Fruit fly (Drosophila melanogaster) whole organism, embryonic: ENCODE results near the gene rempA.
A peak's percentile ranks its signal among the peaks of the same experiment; 100 is the strongest.

ENCODE experiments used
- ATbp ChIP-seq: fragments of 200-800 bp; sonication (Bioruptor generic); optimal IDR thresholded peaks from 2 replicates; lab custom pipeline; 2017; ENCODE audit warnings: missing biosample characterization, mild to moderate bottlenecking, missing genetic modification characterization, missing genetic modification reagents
- Awh ChIP-seq: fragments of 200-800 bp; sonication (Bioruptor generic); IDR thresholded peaks from 2 replicates; pipeline ENCODE4, ENCODE4 v1.3.6; 2022; ENCODE audit warnings: missing biosample characterization, missing genetic modification characterization
- CG10366 ChIP-seq: fragments of 200-800 bp; sonication (Bioruptor generic); IDR thresholded peaks from 2 replicates; pipeline ENCODE4 v1.3.6; 2022; ENCODE audit warnings: missing biosample characterization, missing genetic modification characterization
- CG13624 ChIP-seq: fragments of 200-800 bp; sonication (Bioruptor generic); optimal IDR thresholded peaks from 2 replicates; lab custom pipeline; 2016; ENCODE audit warnings: missing biosample characterization, missing genetic modification characterization
- CG14014 ChIP-seq: fragments of 200-800 bp; sonication (Bioruptor generic); IDR thresholded peaks from 2 replicates; pipeline ENCODE4 v1.3.6; 2022; ENCODE audit warnings: missing biosample characterization, missing genetic modification characterization
- CG1529 ChIP-seq: fragments of 200-800 bp; sonication (Bioruptor generic); optimal IDR thresholded peaks from 3 replicates; lab custom pipeline; 2018; ENCODE audit warnings: missing biosample characterization, missing genetic modification characterization
- CG16815 ChIP-seq: fragments of 200-800 bp; sonication (Bioruptor generic); optimal IDR thresholded peaks from 3 replicates; lab custom pipeline; 2017; ENCODE audit warnings: missing biosample characterization, mild to moderate bottlenecking, missing genetic modification characterization
- CG16863 ChIP-seq: fragments of 200-800 bp; sonication (Bioruptor generic); optimal IDR thresholded peaks from 3 replicates; lab custom pipeline; 2016; ENCODE audit warnings: missing biosample characterization, missing genetic modification characterization
- CG17361 ChIP-seq: fragments of 200-800 bp; sonication (Bioruptor generic); IDR thresholded peaks from 3 replicates; pipeline ENCODE4 v1.3.6; 2022; ENCODE audit warnings: missing biosample characterization, missing genetic modification characterization
- CG18262 ChIP-seq: fragments of 200-800 bp; optimal IDR thresholded peaks from 3 replicates; lab custom pipeline; 2019; ENCODE audit warnings: missing biosample characterization, mild to moderate bottlenecking, missing genetic modification characterization, moderate library complexity
- CG2712 ChIP-seq: fragments of 200-800 bp; optimal IDR thresholded peaks from 3 replicates; lab custom pipeline; 2019; ENCODE audit warnings: missing biosample characterization, mild to moderate bottlenecking, missing genetic modification characterization, moderate library complexity
- CG30431 ChIP-seq: fragments of 200-800 bp; sonication (Bioruptor generic); optimal IDR thresholded peaks from 2 replicates; lab custom pipeline; 2017; ENCODE audit warnings: missing biosample characterization, missing genetic modification characterization
- CG31388 ChIP-seq: fragments of 200-800 bp; sonication (Bioruptor generic); optimal IDR thresholded peaks from 2 replicates; lab custom pipeline; 2016; ENCODE audit warnings: missing biosample characterization, missing genetic modification characterization
- CG32772 ChIP-seq: fragments of 200-800 bp; sonication (Bioruptor generic); IDR thresholded peaks from 2 replicates; pipeline ENCODE4 v1.3.6; 2022; ENCODE audit warnings: missing biosample characterization, missing genetic modification characterization
- CG6654 ChIP-seq: fragments of 200-800 bp; sonication (Bioruptor generic); optimal IDR thresholded peaks from 2 replicates; lab custom pipeline; 2017; ENCODE audit warnings: missing biosample characterization, mild to moderate bottlenecking, missing genetic modification characterization
- CG7271 ChIP-seq: fragments of 200-800 bp; sonication (Bioruptor generic); optimal IDR thresholded peaks from 2 replicates; lab custom pipeline; 2018; ENCODE audit warnings: missing biosample characterization, mild to moderate bottlenecking, missing genetic modification characterization, moderate library complexity
- CG7963 ChIP-seq: fragments of 200-800 bp; sonication (Bioruptor generic); IDR thresholded peaks from 3 replicates; pipeline ENCODE4 v1.3.6; 2022; ENCODE audit warnings: missing biosample characterization, missing genetic modification characterization; ENCODE audit not compliant: partially characterized antibody
- CG8765 ChIP-seq: fragments of 200-800 bp; sonication (Bioruptor generic); IDR thresholded peaks from 2 replicates; pipeline ENCODE4 v1.3.6; 2022; ENCODE audit warnings: missing biosample characterization, missing genetic modification characterization
- CHES-1-like ChIP-seq: fragments of 200-800 bp; sonication (Bioruptor generic); optimal IDR thresholded peaks from 2 replicates; lab custom pipeline; 2016; ENCODE audit warnings: missing biosample characterization, missing genetic modification characterization
- Chrac-16 ChIP-seq: fragments of 200-800 bp; sonication (Bioruptor generic); optimal IDR thresholded peaks from 3 replicates; lab custom pipeline; 2016; ENCODE audit warnings: missing biosample characterization, missing genetic modification characterization
- D ChIP-seq, 2 experiments: fragments of 200-800 bp in 1 of 2; fragments of >200 bp in 1 of 2; sonication (Bioruptor generic) in 1 of 2; optimal IDR thresholded peaks; 2 replicates in 1 of 2; 3 replicates in 1 of 2; lab custom pipeline; 2017; ENCODE audit warnings: mild to moderate bottlenecking in 1 of 2, missing biosample characterization in 1 of 2, missing genetic modification characterization in 1 of 2, missing genetic modification reagents in 1 of 2
- Dip2 ChIP-seq: fragments of 200-800 bp; sonication (Bioruptor generic); IDR thresholded peaks from 2 replicates; pipeline ENCODE4 v1.3.6; 2022; ENCODE audit warnings: missing biosample characterization, missing genetic modification characterization
- Dp ChIP-seq: fragments of 200-800 bp; sonication (Bioruptor generic); optimal IDR thresholded peaks from 2 replicates; lab custom pipeline; 2018; ENCODE audit warnings: missing biosample characterization, mild to moderate bottlenecking, missing genetic modification characterization, moderate library complexity
- Hr3 ChIP-seq: fragments of 200-800 bp; sonication (Bioruptor generic); optimal IDR thresholded peaks from 3 replicates; lab custom pipeline; 2016; ENCODE audit warnings: missing biosample characterization, missing genetic modification characterization
- Mrtf ChIP-seq: fragments of 200-800 bp; sonication (Bioruptor generic); IDR thresholded peaks from 3 replicates; pipeline ENCODE4 v1.3.6; 2022; ENCODE audit warnings: missing biosample characterization, missing genetic modification characterization
- NC2β ChIP-seq: fragments of 200-800 bp; sonication (Bioruptor generic); optimal IDR thresholded peaks from 2 replicates; lab custom pipeline; 2016; ENCODE audit warnings: missing biosample characterization, missing genetic modification characterization
- NK7.1 ChIP-seq: fragments of 200-800 bp; sonication (Bioruptor generic); optimal IDR thresholded peaks from 3 replicates; lab custom pipeline; 2016; ENCODE audit warnings: missing biosample characterization, missing genetic modification characterization
- Trl ChIP-seq, 3 experiments: fragments of >200 bp in 2 of 3; fragments of 200-800 bp in 1 of 3; sonication (Bioruptor generic) in 1 of 3; optimal IDR thresholded peaks; 2 replicates in 1 of 3; 3 replicates in 2 of 3; lab custom pipeline; 2016 to 2017; ENCODE audit warnings: missing biosample characterization in 1 of 3, missing genetic modification characterization in 1 of 3
- Vsx1 ChIP-seq: fragments of 200-800 bp; sonication (Bioruptor generic); optimal IDR thresholded peaks from 2 replicates; lab custom pipeline; 2017; ENCODE audit warnings: missing biosample characterization, mild to moderate bottlenecking, missing genetic modification characterization, missing genetic modification reagents
- az2 ChIP-seq: fragments of 200-800 bp; sonication (Bioruptor generic); optimal IDR thresholded peaks from 3 replicates; lab custom pipeline; 2016; ENCODE audit warnings: missing biosample characterization, missing genetic modification characterization
- bsh ChIP-seq, 2 experiments: fragments of 200-800 bp; sonication (Bioruptor generic); optimal IDR thresholded peaks; 2 replicates each; lab custom pipeline; 2017 to 2018; ENCODE audit warnings: mild to moderate bottlenecking in 2 of 2, missing biosample characterization in 2 of 2, missing genetic modification characterization in 2 of 2, moderate library complexity in 1 of 2
- chm ChIP-seq: fragments of 200-800 bp; sonication (Bioruptor generic); IDR thresholded peaks from 2 replicates; pipeline ENCODE4 v1.3.6; 2022; ENCODE audit warnings: missing biosample characterization, missing genetic modification characterization
- croc ChIP-seq: fragments of 200-800 bp; sonication (Bioruptor generic); conservative IDR thresholded peaks from 3 replicates; pipeline ENCODE4 v1.3.6; 2022; ENCODE audit warnings: missing biosample characterization, missing genetic modification characterization
- dan ChIP-seq: fragments of 200-800 bp; sonication (Bioruptor generic); IDR thresholded peaks from 2 replicates; pipeline ENCODE4 v1.3.6; 2022; ENCODE audit warnings: missing biosample characterization, missing genetic modification characterization
- dm ChIP-seq: fragments of 200-800 bp; sonication (Bioruptor generic); optimal IDR thresholded peaks from 3 replicates; lab custom pipeline; 2016; ENCODE audit warnings: missing biosample characterization, missing genetic modification characterization
- esg ChIP-seq: fragments of 200-800 bp; sonication (Bioruptor generic); conservative IDR thresholded peaks from 2 replicates; pipeline ENCODE4 v1.3.6; 2022; ENCODE audit warnings: missing biosample characterization, missing genetic modification characterization
- fd102C ChIP-seq: fragments of 200-800 bp; sonication (Bioruptor generic); optimal IDR thresholded peaks from 2 replicates; lab custom pipeline; 2018; ENCODE audit warnings: missing biosample characterization, mild to moderate bottlenecking, missing genetic modification characterization, moderate library complexity
- fd96Cb ChIP-seq: fragments of 200-800 bp; sonication (Bioruptor generic); optimal IDR thresholded peaks from 2 replicates; lab custom pipeline; 2018; ENCODE audit warnings: missing biosample characterization, mild to moderate bottlenecking, missing genetic modification characterization, moderate library complexity
- gfzf ChIP-seq: fragments of 200-800 bp; sonication (Bioruptor generic); optimal IDR thresholded peaks from 2 replicates; lab custom pipeline; 2016; ENCODE audit warnings: missing biosample characterization, mild to moderate bottlenecking, missing genetic modification characterization, moderate library complexity
- gsb-n ChIP-seq: fragments of 200-800 bp; sonication (Bioruptor generic); optimal IDR thresholded peaks from 3 replicates; lab custom pipeline; 2018; ENCODE audit warnings: missing biosample characterization, mild to moderate bottlenecking, missing genetic modification characterization
- jing ChIP-seq: fragments of 200-800 bp; sonication (Bioruptor generic); optimal IDR thresholded peaks from 2 replicates; lab custom pipeline; 2018; ENCODE audit warnings: missing biosample characterization, mild to moderate bottlenecking, missing genetic modification characterization
- kah ChIP-seq: fragments of 200-800 bp; sonication (Bioruptor generic); optimal IDR thresholded peaks from 2 replicates; lab custom pipeline; 2018; ENCODE audit warnings: missing biosample characterization, mild to moderate bottlenecking, missing genetic modification characterization
- luna ChIP-seq: fragments of 200-800 bp; sonication (Bioruptor generic); optimal IDR thresholded peaks from 2 replicates; lab custom pipeline; 2016; ENCODE audit warnings: missing biosample characterization, missing genetic modification characterization
- nom ChIP-seq: fragments of 200-800 bp; sonication (Bioruptor generic); optimal IDR thresholded peaks from 2 replicates; lab custom pipeline; 2017; ENCODE audit warnings: missing biosample characterization, missing genetic modification characterization, mild to moderate bottlenecking, moderate library complexity, missing genetic modification reagents
- otp ChIP-seq: fragments of 200-800 bp; sonication (Bioruptor generic); IDR thresholded peaks from 3 replicates; pipeline ENCODE4, ENCODE4 v1.3.6; 2022; ENCODE audit warnings: missing biosample characterization, missing genetic modification characterization
- phol ChIP-seq: fragments of 200-800 bp; sonication (Bioruptor generic); optimal IDR thresholded peaks from 3 replicates; lab custom pipeline; 2018; ENCODE audit warnings: missing biosample characterization, mild to moderate bottlenecking, missing genetic modification characterization, moderate library complexity
- salm ChIP-seq: fragments of 200-800 bp; sonication (Bioruptor generic); optimal IDR thresholded peaks from 2 replicates; lab custom pipeline; 2018; ENCODE audit warnings: missing biosample characterization, mild to moderate bottlenecking, missing genetic modification characterization
- shn ChIP-seq: fragments of 200-800 bp; sonication (Bioruptor generic); optimal IDR thresholded peaks from 3 replicates; lab custom pipeline; 2016; ENCODE audit warnings: missing biosample characterization, missing genetic modification characterization
- ttk ChIP-seq: fragments of 200-800 bp; sonication (Bioruptor generic); IDR thresholded peaks from 2 replicates; pipeline ENCODE4 v2.1.2; 2022; ENCODE audit warnings: missing biosample characterization, missing genetic modification characterization
- zfh1 ChIP-seq: fragments of 200-800 bp; sonication (Bioruptor generic); IDR thresholded peaks from 3 replicates; pipeline ENCODE4 v1.3.6; 2022; ENCODE audit warnings: missing biosample characterization, missing genetic modification characterization

The rempA gene

dm6 chr2L:606165-606564 is 46.1 kb upstream of the rempA start (continued):
- peak; percentile 35 for TF ChIP-seq gsb-n (tag; lab: Kevin White, UChicago)
- TF ChIP-seq CG2712, result peak; percentile 72
- TF ChIP-seq CG7963, result no peak
- peak; percentile 47; the same call in 2 of the 3 replicates for TF ChIP-seq CG17361 (GFP tag; lab: Robert Waterston, UW)
- TF ChIP-seq Awh, result no peak
- peak; percentile 21 for TF ChIP-seq nom (GFP tag; lab: Kevin White, UChicago)
- peak; percentile 28; the same call in 1 of the 3 replicates for TF ChIP-seq Mrtf (GFP tag; lab: Robert Waterston, UW)
- TF ChIP-seq chm, result no peak; the same call in 1 of the 2 replicates
- no peak for TF ChIP-seq CG6654 (GFP tag; lab: Kevin White, UChicago)
- TF ChIP-seq salm (tag; lab: Kevin White, UChicago), result no peak
- no peak for TF ChIP-seq CG16863 (GFP tag; lab: Kevin White, UChicago)
- TF ChIP-seq croc, result peak; percentile 31; the same call in 1 of the 3 replicates
- TF ChIP-seq CG8765 (GFP tag; lab: Robert Waterston, UW), result peak; percentile 67; the same call in 1 of the 2 replicates
- TF ChIP-seq Vsx1 (GFP tag; lab: Kevin White, UChicago), result no peak
- peak; percentile 26; the same call in 1 of the 2 replicates for TF ChIP-seq CG10366 (GFP tag; lab: Robert Waterston, UW)
- peak; percentile 63 for TF ChIP-seq Chrac-16
- TF ChIP-seq Dip2, result no peak
- TF ChIP-seq zfh1 (GFP tag; lab: Robert Waterston, UW), result peak; percentile 73
- peak; percentile 12 for TF ChIP-seq shn
- TF ChIP-seq CG32772 (GFP tag; lab: Robert Waterston, UW), result peak; percentile 29; the same call in 1 of the 2 replicates
- peak; percentile 12 for TF ChIP-seq Hr3 (GFP tag; lab: Kevin White, UChicago)
- TF ChIP-seq luna (GFP tag; lab: Kevin White, UChicago), result no peak
- 0 out of 2 replicates have a peak, but pooled peaks have one; percentile 27 for TF ChIP-seq ttk (GFP tag; lab: Robert Waterston, UW)
- TF ChIP-seq jing (GFP tag; lab: Kevin White, UChicago), result no peak
- TF ChIP-seq phol (tag; lab: Kevin White, UChicago), result peak; percentile 57
- TF ChIP-seq fd96Cb (tag; lab: Kevin White, UChicago), result peak; percentile 45
- peak; percentile 60 for TF ChIP-seq CG18262 (tag; lab: Kevin White, UChicago)
- TF ChIP-seq CG13624 (GFP tag; lab: Kevin White, UChicago), result no peak
- no peak for TF ChIP-seq gfzf (GFP tag; lab: Kevin White, UChicago)
- TF ChIP-seq CG1529 (GFP tag; lab: Kevin White, UChicago), result peak; percentile 5
- TF ChIP-seq az2 (GFP tag; lab: Kevin White, UChicago), result peak; percentile 31
- 0 out of 2 replicates have a peak, but pooled peaks have one; percentile 13 for TF ChIP-seq esg (GFP tag; lab: Robert Waterston, UW)
- TF ChIP-seq NK7.1, result no peak
- no peak for TF ChIP-seq Trl (optimal IDR thresholded peaks at IDR 0.05; lab: Kevin White, UChicago)
- peak; percentile 13 for TF ChIP-seq Trl (GFP tag; optimal IDR thresholded peaks at IDR 0.05; lab: Kevin White, UChicago)
- no peak for TF ChIP-seq dm (GFP tag; lab: Kevin White, UChicago)
- peak; percentile 67 for TF ChIP-seq CG16815 (GFP tag; lab: Kevin White, UChicago)
- no peak for TF ChIP-seq kah (GFP tag; lab: Kevin White, UChicago)
- no peak for TF ChIP-seq CG31388 (GFP tag; lab: Kevin White, UChicago)
- TF ChIP-seq CG30431 (GFP tag; lab: Kevin White, UChicago), result peak; percentile 43
- TF ChIP-seq Dp, result no peak
- peak; percentile 65 for TF ChIP-seq otp
- TF ChIP-seq ATbp (GFP tag; lab: Kevin White, UChicago), result peak; percentile 29
- TF ChIP-seq NC2β (GFP tag; lab: Kevin White, UChicago), result peak; percentile 69
- TF ChIP-seq fd102C, result peak; percentile 22
- 0 out of 2 replicates have a peak, but pooled peaks have one; percentile 12 for TF ChIP-seq CG14014 (GFP tag; lab: Robert Waterston, UW)
- peak; percentile 15 for TF ChIP-seq CHES-1-like (GFP tag; lab: Kevin White, UChicago)
- peak; percentile 62; the same call in 1 of the 2 replicates for TF ChIP-seq dan (GFP tag; lab: Robert Waterston, UW)
- TF ChIP-seq D (optimal IDR thresholded peaks at IDR 0.05; lab: Kevin White, UChicago), result no peak
- peak; percentile 9 for TF ChIP-seq D (GFP tag; optimal IDR thresholded peaks at IDR 0.05; lab: Kevin White, UChicago)
- TF ChIP-seq bsh (GFP tag; optimal IDR thresholded peaks at IDR 0.05; lab: Kevin White, UChicago), result peak; percentile 60 to 64
- TF ChIP-seq CG7271 (tag; lab: Kevin White, UChicago), result peak; percentile 66
